Worm (Caenorhabditis elegans) whole organism, young adult: ENCODE measurements around the gene T01H3.5.

Experiments used
- F33H1.4 ChIP-seq: fragments of 200-800 bp; sonication (Bioruptor generic); IDR thresholded peaks from 2 replicates; pipeline ENCODE4 v1.3.6; 2022; ENCODE audit warnings: missing genetic modification reagents, missing genetic modification characterization, missing compliant biosample characterization
- F57A8.1 ChIP-seq: fragments of 200-800 bp; sonication (Bioruptor generic); optimal IDR thresholded peaks from 2 replicates; lab custom pipeline; 2018; ENCODE audit warnings: mild to moderate bottlenecking, missing genetic modification characterization, moderate library complexity, missing compliant biosample characterization
- ama-1 ChIP-seq, 3 experiments: fragments of 150-350 bp in 1 of 3; sonication (generic microtip) in 2 of 3; optimal IDR thresholded peaks; 2 replicates each; lab custom pipeline; 2014 to 2018; ENCODE audit warnings: missing biosample characterization in 2 of 3, missing genetic modification characterization in 2 of 3, missing genetic modification reagents in 2 of 3
- cebp-2 ChIP-seq: fragments of 200-800 bp; sonication (Bioruptor generic); IDR thresholded peaks from 2 replicates; pipeline ENCODE4 v1.3.6; 2022; ENCODE audit warnings: missing genetic modification characterization, missing compliant biosample characterization
- egl-18 ChIP-seq: fragments of 200-800 bp; sonication (Bioruptor generic); IDR thresholded peaks from 2 replicates; pipeline ENCODE4 v1.3.6; 2022; ENCODE audit warnings: missing genetic modification reagents, missing genetic modification characterization, missing compliant biosample characterization
- let-607 ChIP-seq, 2 experiments: fragments of 200-800 bp in 1 of 2; sonication (Bioruptor generic) in 1 of 2; sonication (generic microtip) in 1 of 2; optimal IDR thresholded peaks; 2 replicates each; lab custom pipeline; 2016 to 2018; ENCODE audit warnings: mild to moderate bottlenecking in 2 of 2, missing compliant biosample characterization in 2 of 2, missing genetic modification characterization in 2 of 2, moderate library complexity in 2 of 2, missing genotype in 1 of 2
- nhr-120 ChIP-seq: fragments of 200-800 bp; sonication (Bioruptor generic); IDR thresholded peaks from 2 replicates; pipeline ENCODE4 v1.3.6; 2022; ENCODE audit warnings: missing genetic modification characterization, missing compliant biosample characterization
- pha-4 ChIP-seq: fragments of 150-350 bp; sonication (generic microtip); optimal IDR thresholded peaks from 2 replicates; lab custom pipeline; 2014; ENCODE audit warnings: missing biosample characterization, missing genetic modification reagents, missing genetic modification characterization
- unc-62 ChIP-seq: fragments of 150-350 bp; optimal IDR thresholded peaks from 2 replicates; lab custom pipeline; 2014; ENCODE audit warnings: missing biosample characterization, missing genetic modification reagents, missing genetic modification characterization

DNA sequence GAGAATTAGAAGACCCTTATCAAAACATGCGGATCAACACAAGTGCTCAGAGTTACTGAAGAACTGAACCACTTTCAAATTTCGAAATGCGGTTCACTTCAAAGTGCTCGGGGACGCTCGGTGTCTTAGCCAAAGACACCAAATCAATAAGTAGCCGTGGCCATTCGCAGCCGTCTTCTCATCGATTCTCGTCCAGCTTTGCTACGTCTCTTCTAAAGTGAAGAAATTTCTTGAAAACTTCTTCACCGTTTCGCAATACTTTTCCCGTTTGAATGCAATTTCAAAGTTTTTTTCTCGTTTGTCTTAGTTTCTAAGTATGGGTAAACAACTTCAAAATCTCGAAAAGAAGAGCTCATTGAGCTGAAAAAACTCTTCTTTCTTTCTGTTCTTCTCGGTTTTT lies 5.5 kb downstream of the T01H3.5 start:
- TF ChIP-seq cebp-2 (GFP tag; lab: Robert Waterston, UW) (no peak), ama-1 (optimal IDR thresholded peaks at IDR 0.05; lab: Kevin White, UChicago) (no peak), ama-1 (GFP tag; optimal IDR thresholded peaks at IDR 0.05; lab: Kevin White, UChicago) (no peak), let-607 (tag; optimal IDR thresholded peaks at IDR 0.05; lab: Kevin White, UChicago) (no peak), egl-18 (GFP tag; lab: Robert Waterston, UW) (no peak), pha-4 (tag; lab: Kevin White, UChicago) (no peak), unc-62 (no peak), F57A8.1 (no peak), F33H1.4 (GFP tag; lab: Robert Waterston, UW) (no peak), nhr-120 (GFP tag; lab: Robert Waterston, UW) (no peak)
